Fruit fly (Drosophila melanogaster): ENCODE results near the gene CG9626.

dm6 chr3R:8290940-8291339 lies 9.8 kb downstream of the CG9626 start, which contains the start of gene CG31464:
- TF ChIP-seq CG8478 (optimal IDR thresholded peaks at IDR 0.05): no peak
- TF ChIP-seq CTCF (optimal IDR thresholded peaks at IDR 0.05): no peak

All from S2 (cell line).